Worm (Caenorhabditis elegans) whole organism, L3 larva: ENCODE measurements around the gene F16F9.3.

Experiments used
- R02D3.7 ChIP-seq: fragments of 150-350 bp; optimal IDR thresholded peaks from 2 replicates; lab custom pipeline; 2014; ENCODE audit warnings: missing biosample characterization, missing genetic modification characterization
- ZK546.5 ChIP-seq: sonication (generic microtip); optimal IDR thresholded peaks from 2 replicates; lab custom pipeline; 2017; ENCODE audit warnings: missing biosample characterization, missing genetic modification characterization
- ama-1 ChIP-seq: fragments of 150-350 bp; optimal IDR thresholded peaks from 2 replicates; lab custom pipeline; 2018
- ceh-16 ChIP-seq: sonication (generic microtip); optimal IDR thresholded peaks from 2 replicates; lab custom pipeline; 2017; ENCODE audit warnings: missing biosample characterization, missing genetic modification characterization
- ceh-28 ChIP-seq: fragments of 150-350 bp; optimal IDR thresholded peaks from 2 replicates; lab custom pipeline; 2014; ENCODE audit warnings: missing biosample characterization, missing genetic modification reagents, missing genetic modification characterization
- ceh-82 ChIP-seq: fragments of 150-350 bp; optimal IDR thresholded peaks from 2 replicates; lab custom pipeline; 2014; ENCODE audit warnings: missing biosample characterization, missing genetic modification characterization
- ceh-9 ChIP-seq: sonication (generic microtip); optimal IDR thresholded peaks from 2 replicates; lab custom pipeline; 2018; ENCODE audit warnings: missing biosample characterization, missing genetic modification characterization
- egl-27 ChIP-seq: sonication (generic microtip); optimal IDR thresholded peaks from 4 replicates; lab custom pipeline; 2017; ENCODE audit warnings: missing biosample characterization, missing genetic modification reagents, missing genetic modification characterization
- egl-5 ChIP-seq: fragments of 150-350 bp; optimal IDR thresholded peaks from 2 replicates; lab custom pipeline; 2017; ENCODE audit warnings: missing biosample characterization, missing genetic modification reagents, missing genetic modification characterization, inconsistent platforms
- elt-1 ChIP-seq: fragments of 150-350 bp; optimal IDR thresholded peaks from 2 replicates; lab custom pipeline; 2014; ENCODE audit warnings: missing biosample characterization, missing genetic modification characterization
- elt-2 ChIP-seq: sonication (generic microtip); optimal IDR thresholded peaks from 2 replicates; lab custom pipeline; 2016; ENCODE audit warnings: missing genetic modification reagents, mild to moderate bottlenecking, missing genetic modification characterization, missing compliant biosample characterization
- fkh-10 ChIP-seq: sonication (generic microtip); optimal IDR thresholded peaks from 2 replicates; lab custom pipeline; 2017; ENCODE audit warnings: missing biosample characterization, missing genetic modification reagents, missing genetic modification characterization
- jun-1 ChIP-seq: fragments of 150-350 bp; optimal IDR thresholded peaks from 2 replicates; lab custom pipeline; 2014; ENCODE audit warnings: missing biosample characterization, missing genetic modification reagents, missing genetic modification characterization
- lin-15B ChIP-seq: fragments of 150-350 bp; optimal IDR thresholded peaks from 2 replicates; lab custom pipeline; 2014; ENCODE audit warnings: missing biosample characterization, missing genetic modification characterization
- lin-39 ChIP-seq: fragments of 150-350 bp; optimal IDR thresholded peaks from 2 replicates; lab custom pipeline; 2018; ENCODE audit warnings: missing biosample characterization, missing genetic modification reagents, missing genetic modification characterization
- lsy-12 ChIP-seq: sonication (generic microtip); optimal IDR thresholded peaks from 2 replicates; lab custom pipeline; 2016; ENCODE audit warnings: mild to moderate bottlenecking, missing genetic modification characterization, missing compliant biosample characterization
- mml-1 ChIP-seq: fragments of 150-350 bp; sonication (generic microtip); optimal IDR thresholded peaks from 3 replicates; lab custom pipeline; 2014; ENCODE audit warnings: missing biosample characterization, missing genetic modification characterization
- nfya-1 ChIP-seq: sonication (generic microtip); optimal IDR thresholded peaks from 2 replicates; lab custom pipeline; 2017; ENCODE audit warnings: missing genetic modification characterization, mild to moderate bottlenecking, missing compliant biosample characterization, antibody characterized with exemption, moderate library complexity; ENCODE audit not compliant: insufficient read depth
- nhr-23 ChIP-seq: fragments of 150-350 bp; optimal IDR thresholded peaks from 2 replicates; lab custom pipeline; 2014; ENCODE audit warnings: missing biosample characterization, missing genetic modification reagents, missing genetic modification characterization
- nhr-237 ChIP-seq: fragments of 150-350 bp; optimal IDR thresholded peaks from 2 replicates; lab custom pipeline; 2014; ENCODE audit warnings: missing biosample characterization, missing genetic modification characterization
- nhr-25 ChIP-seq: sonication (generic microtip); optimal IDR thresholded peaks from 2 replicates; lab custom pipeline; 2017; ENCODE audit warnings: missing biosample characterization, missing genetic modification characterization
- nhr-43 ChIP-seq: sonication (generic microtip); optimal IDR thresholded peaks from 2 replicates; lab custom pipeline; 2016; ENCODE audit warnings: mild to moderate bottlenecking, missing genetic modification characterization, missing compliant biosample characterization; ENCODE audit not compliant: poor library complexity, severe bottlenecking
- nhr-76 ChIP-seq: fragments of 150-350 bp; sonication (generic microtip); optimal IDR thresholded peaks from 5 replicates; lab custom pipeline; 2014; ENCODE audit warnings: missing biosample characterization, missing genetic modification characterization
- nhr-77 ChIP-seq: fragments of 150-350 bp; optimal IDR thresholded peaks from 2 replicates; lab custom pipeline; 2014; ENCODE audit warnings: missing biosample characterization, missing genetic modification characterization
- pqm-1 ChIP-seq: fragments of 150-350 bp; optimal IDR thresholded peaks from 2 replicates; lab custom pipeline; 2017; ENCODE audit warnings: missing biosample characterization, missing genetic modification characterization, inconsistent platforms
- skn-1 ChIP-seq: fragments of 150-350 bp; optimal IDR thresholded peaks from 2 replicates; lab custom pipeline; 2014; ENCODE audit warnings: missing biosample characterization, missing genetic modification characterization
- snpc-4 ChIP-seq: fragments of 150-350 bp; optimal IDR thresholded peaks from 2 replicates; lab custom pipeline; 2014; ENCODE audit warnings: missing biosample characterization, missing genetic modification characterization
- tbx-2 ChIP-seq: sonication (generic microtip); optimal IDR thresholded peaks from 2 replicates; lab custom pipeline; 2016; ENCODE audit warnings: mild to moderate bottlenecking, missing genetic modification characterization, missing compliant biosample characterization
- unc-39 ChIP-seq: sonication (generic microtip); optimal IDR thresholded peaks from 4 replicates; lab custom pipeline; 2017; ENCODE audit warnings: missing biosample characterization, missing genetic modification characterization
- unc-62 ChIP-seq: fragments of 150-350 bp; sonication (generic microtip); optimal IDR thresholded peaks from 4 replicates; lab custom pipeline; 2014; ENCODE audit warnings: missing biosample characterization, missing genetic modification reagents, missing genetic modification characterization
- zag-1 ChIP-seq: fragments of 150-350 bp; optimal IDR thresholded peaks from 2 replicates; lab custom pipeline; 2014; ENCODE audit warnings: missing biosample characterization, missing genetic modification characterization
- ztf-4 ChIP-seq: fragments of 150-350 bp; optimal IDR thresholded peaks from 2 replicates; lab custom pipeline; 2014; ENCODE audit warnings: missing biosample characterization, missing genetic modification characterization

The F16F9.3 gene

ce11 chrX:8477048-8477806 is 19.8 kb downstream of the F16F9.3 start (continued):
- TF ChIP-seq nhr-77 = no peak
- peak; percentile 39 for TF ChIP-seq ama-1 (lab: Kevin White, UChicago)
- no peak for TF ChIP-seq ceh-9 (tag; lab: Kevin White, UChicago)
- TF ChIP-seq ceh-82 (tag; lab: Kevin White, UChicago) = peak; percentile 5
- TF ChIP-seq jun-1 = peak; percentile 59
- TF ChIP-seq, all 47 proteins: peak for 20

- TF ChIP-seq nfya-1 (peak; percentile 41), lsy-12 (tag; lab: Kevin White, UChicago) (no peak), fkh-10 (peak; percentile 25), mml-1 (no peak), tbx-2 (peak; percentile 6)
Observed at ce11 chrX:8479050-8479449, 21.6 kb downstream of the F16F9.3 start.

- peak; percentile 37 for TF ChIP-seq nfya-1
- TF ChIP-seq ztf-4 (tag; lab: Kevin White, UChicago) = no peak
- no peak for TF ChIP-seq egl-27 (tag; lab: Kevin White, UChicago)
- peak; percentile 42 for TF ChIP-seq fkh-10
- peak; percentile 9 for TF ChIP-seq egl-5 (tag; lab: Kevin White, UChicago)
- TF ChIP-seq lin-39 = peak; percentile 44
Observed at ce11 chrX:8481716-8482115, 24.3 kb downstream of the F16F9.3 start.

ce11 chrX:8483951-8484350 is 26.5 kb downstream of the F16F9.3 start:
- TF ChIP-seq unc-62 (GFP tag; lab: Kevin White, UChicago) (no peak), nhr-77 (no peak), zag-1 (tag; lab: Kevin White, UChicago) (no peak), fkh-10 (no peak), pqm-1 (tag; lab: Kevin White, UChicago) (no peak), nhr-43 (tag; lab: Kevin White, UChicago) (no peak), ama-1 (lab: Kevin White, UChicago) (no peak), ceh-82 (tag; lab: Kevin White, UChicago) (no peak), egl-27 (tag; lab: Kevin White, UChicago) (no peak), nhr-76 (no peak), mml-1 (no peak), ZK546.5 (tag; lab: Kevin White, UChicago) (no peak), ceh-16 (tag; lab: Kevin White, UChicago) (no peak), skn-1 (no peak), nhr-237 (tag; lab: Kevin White, UChicago) (no peak)
- TF ChIP-seq, all 47 proteins: peak for 0

- TF ChIP-seq snpc-4 (tag; lab: Kevin White, UChicago) (no peak), lsy-12 (tag; lab: Kevin White, UChicago) (no peak), nhr-43 (tag; lab: Kevin White, UChicago) (peak; percentile 92), nhr-23 (peak; percentile 81), ceh-28 (tag; lab: Kevin White, UChicago) (no peak), lin-15B (no peak), zag-1 (tag; lab: Kevin White, UChicago) (no peak), nhr-25 (peak; percentile 76), unc-39 (tag; lab: Kevin White, UChicago) (no peak), unc-62 (GFP tag; lab: Kevin White, UChicago) (no peak), elt-2 (tag; lab: Kevin White, UChicago) (no peak)
Observed at ce11 chrX:8485392-8485791, 28.0 kb downstream of the F16F9.3 start.

- TF ChIP-seq nhr-23 = no peak
Observed at ce11 chrX:8489415-8489814, 32.0 kb downstream of the F16F9.3 start.

ce11 chrX:8489886-8490285 is 32.5 kb downstream of the F16F9.3 start:
- TF ChIP-seq ztf-4 (tag; lab: Kevin White, UChicago) (no peak), R02D3.7 (no peak), nhr-77 (no peak), fkh-10 (peak; percentile 79), nfya-1 (peak; percentile 1), elt-1 (tag; lab: Kevin White, UChicago) (no peak)
